Worm (Caenorhabditis elegans) whole organism, young adult: ENCODE measurements around the gene ifb-2.

Source experiments
- B0019.2 ChIP-seq: fragments of 200-800 bp; sonication (Bioruptor generic); conservative IDR thresholded peaks from 2 replicates; pipeline ENCODE4 v1.3.6; 2022; ENCODE audit warnings: missing genetic modification reagents, missing genetic modification characterization, missing compliant biosample characterization
- B0336.3 ChIP-seq: fragments of 200-800 bp; sonication (Bioruptor generic); IDR thresholded peaks from 2 replicates; pipeline ENCODE4 v1.3.6; 2022; ENCODE audit warnings: missing genetic modification characterization, missing compliant biosample characterization
- F10E7.11 ChIP-seq: sonication (generic microtip); optimal IDR thresholded peaks from 2 replicates; lab custom pipeline; 2017; ENCODE audit warnings: mild to moderate bottlenecking, missing genetic modification characterization, moderate library complexity, missing compliant biosample characterization
- F37B4.10 ChIP-seq: fragments of 200-800 bp; sonication (Bioruptor generic); IDR thresholded peaks from 2 replicates; pipeline ENCODE4 v1.3.6; 2022; ENCODE audit warnings: missing genetic modification characterization, missing compliant biosample characterization
- F52B5.7 ChIP-seq: sonication (generic microtip); optimal IDR thresholded peaks from 2 replicates; lab custom pipeline; 2016; ENCODE audit warnings: mild to moderate bottlenecking, missing genetic modification characterization, missing compliant biosample characterization
- F57A8.1 ChIP-seq: fragments of 200-800 bp; sonication (Bioruptor generic); optimal IDR thresholded peaks from 2 replicates; lab custom pipeline; 2018; ENCODE audit warnings: mild to moderate bottlenecking, missing genetic modification characterization, moderate library complexity, missing compliant biosample characterization
- K11D2.4 ChIP-seq: fragments of 200-800 bp; sonication (Bioruptor generic); IDR thresholded peaks from 2 replicates; pipeline ENCODE4 v1.3.6; 2022; ENCODE audit warnings: missing genetic modification reagents, missing genetic modification characterization, missing compliant biosample characterization
- K12H6.12 ChIP-seq: fragments of 200-800 bp; sonication (Bioruptor generic); optimal IDR thresholded peaks from 2 replicates; lab custom pipeline; 2018; ENCODE audit warnings: mild to moderate bottlenecking, missing genetic modification characterization, missing compliant biosample characterization
- T26A5.8 ChIP-seq: sonication (generic microtip); optimal IDR thresholded peaks from 2 replicates; lab custom pipeline; 2016; ENCODE audit warnings: missing genetic modification characterization, missing compliant biosample characterization
- Y56A3A.18 ChIP-seq: fragments of 200-800 bp; sonication (Bioruptor generic); IDR thresholded peaks from 2 replicates; pipeline ENCODE4 v1.3.6; 2022; ENCODE audit warnings: missing genetic modification reagents, missing genetic modification characterization, missing compliant biosample characterization
- Y79H2A.3 ChIP-seq: fragments of 200-800 bp; sonication (Bioruptor generic); conservative IDR thresholded peaks from 2 replicates; pipeline ENCODE4 v1.3.6; 2022; ENCODE audit warnings: missing genetic modification reagents, missing genetic modification characterization, missing compliant biosample characterization
- Y95B8A.8 ChIP-seq: fragments of 200-800 bp; sonication (Bioruptor generic); IDR thresholded peaks from 2 replicates; pipeline ENCODE4 v1.3.6; 2022; ENCODE audit warnings: missing genetic modification reagents, missing genetic modification characterization, missing compliant biosample characterization
- ama-1 ChIP-seq, 3 experiments: fragments of 150-350 bp in 1 of 3; sonication (generic microtip) in 2 of 3; optimal IDR thresholded peaks; 2 replicates each; lab custom pipeline; 2014 to 2018; ENCODE audit warnings: missing biosample characterization in 2 of 3, missing genetic modification characterization in 2 of 3, missing genetic modification reagents in 2 of 3
- aptf-2 ChIP-seq: fragments of 200-800 bp; sonication (Bioruptor generic); conservative IDR thresholded peaks from 2 replicates; pipeline ENCODE4 v1.3.6; 2022; ENCODE audit warnings: missing genetic modification reagents, missing genetic modification characterization, missing compliant biosample characterization
- aptf-3 ChIP-seq: fragments of 200-800 bp; sonication (Bioruptor generic); IDR thresholded peaks from 2 replicates; pipeline ENCODE4 v1.3.6; 2022; ENCODE audit warnings: missing genetic modification characterization, missing compliant biosample characterization
- atf-7 ChIP-seq: sonication (generic microtip); optimal IDR thresholded peaks from 2 replicates; lab custom pipeline; 2017; ENCODE audit warnings: mild to moderate bottlenecking, missing genetic modification characterization, missing compliant biosample characterization
- athp-1 ChIP-seq: sonication (generic microtip); optimal IDR thresholded peaks from 2 replicates; lab custom pipeline; 2017; ENCODE audit warnings: mild to moderate bottlenecking, missing genetic modification characterization, missing compliant biosample characterization
- attf-6 ChIP-seq: fragments of 200-800 bp; sonication (Bioruptor generic); IDR thresholded peaks from 2 replicates; pipeline ENCODE4 v1.3.6; 2022; ENCODE audit warnings: missing genetic modification reagents, missing genetic modification characterization, missing compliant biosample characterization
- bed-2 ChIP-seq: fragments of 200-800 bp; sonication (Bioruptor generic); IDR thresholded peaks from 2 replicates; pipeline ENCODE4 v1.3.6; 2022; ENCODE audit warnings: missing genetic modification reagents, missing genetic modification characterization, missing compliant biosample characterization
- ceh-58 ChIP-seq: fragments of 200-800 bp; sonication (Bioruptor generic); IDR thresholded peaks from 2 replicates; pipeline ENCODE4 v1.3.6; 2022; ENCODE audit warnings: missing genetic modification characterization, missing compliant biosample characterization
- ceh-79 ChIP-seq: sonication (generic microtip); optimal IDR thresholded peaks from 2 replicates; lab custom pipeline; 2017; ENCODE audit warnings: mild to moderate bottlenecking, missing genetic modification characterization, missing compliant biosample characterization
- dpl-1 ChIP-seq: fragments of 150-350 bp; optimal IDR thresholded peaks from 2 replicates; lab custom pipeline; 2014; ENCODE audit warnings: missing biosample characterization, missing genetic modification reagents, missing genetic modification characterization
- efl-1 ChIP-seq: fragments of 150-350 bp; optimal IDR thresholded peaks from 2 replicates; lab custom pipeline; 2014; ENCODE audit warnings: missing biosample characterization, missing genetic modification reagents, missing genetic modification characterization
- egl-18 ChIP-seq: fragments of 200-800 bp; sonication (Bioruptor generic); IDR thresholded peaks from 2 replicates; pipeline ENCODE4 v1.3.6; 2022; ENCODE audit warnings: missing genetic modification reagents, missing genetic modification characterization, missing compliant biosample characterization
- fkh-3 ChIP-seq: sonication (generic microtip); optimal IDR thresholded peaks from 2 replicates; lab custom pipeline; 2016; ENCODE audit warnings: mild to moderate bottlenecking, missing genetic modification characterization, missing compliant biosample characterization
- lag-1 ChIP-seq: fragments of 200-800 bp; sonication (Bioruptor generic); IDR thresholded peaks from 2 replicates; pipeline ENCODE4 v1.3.6; 2022; ENCODE audit warnings: missing genetic modification reagents, missing genetic modification characterization, missing compliant biosample characterization
- let-526 ChIP-seq: fragments of 200-800 bp; sonication (Bioruptor generic); IDR thresholded peaks from 2 replicates; pipeline ENCODE4 v1.3.6; 2022; ENCODE audit warnings: missing genetic modification reagents, missing genetic modification characterization, missing compliant biosample characterization
- lir-1 ChIP-seq: fragments of 200-800 bp; sonication (Bioruptor generic); conservative IDR thresholded peaks from 2 replicates; pipeline ENCODE4 v1.3.6; 2022; ENCODE audit warnings: missing genetic modification reagents, missing genetic modification characterization, missing compliant biosample characterization
- lsy-27 ChIP-seq: sonication (generic microtip); optimal IDR thresholded peaks from 2 replicates; lab custom pipeline; 2017; ENCODE audit warnings: missing genetic modification characterization, mild to moderate bottlenecking, missing compliant biosample characterization, antibody characterized with exemption, missing genotype, borderline replicate concordance; ENCODE audit not compliant: insufficient read depth
- madf-10 ChIP-seq: sonication (generic microtip); optimal IDR thresholded peaks from 2 replicates; lab custom pipeline; 2016; ENCODE audit warnings: mild to moderate bottlenecking, missing genetic modification characterization, missing compliant biosample characterization
- madf-6 ChIP-seq: fragments of 200-800 bp; sonication (Bioruptor generic); IDR thresholded peaks from 2 replicates; pipeline ENCODE4 v1.3.6; 2022; ENCODE audit warnings: missing genetic modification reagents, missing genetic modification characterization, missing compliant biosample characterization
- mxl-1 ChIP-seq: sonication (generic microtip); optimal IDR thresholded peaks from 2 replicates; lab custom pipeline; 2016; ENCODE audit warnings: missing genetic modification characterization, missing compliant biosample characterization
- pbrm-1 ChIP-seq: fragments of 200-800 bp; sonication (Bioruptor generic); IDR thresholded peaks from 2 replicates; pipeline ENCODE4 v1.3.6; 2022; ENCODE audit warnings: missing genetic modification reagents, missing genetic modification characterization, missing compliant biosample characterization
- snpc-4 ChIP-seq, 5 experiments: fragments of 150-350 bp in 1 of 5; sonication (generic microtip) in 4 of 5; optimal IDR thresholded peaks; 2 replicates each; lab custom pipeline; 2014 to 2018; ENCODE audit warnings: missing genetic modification characterization in 5 of 5, missing biosample characterization in 3 of 5, antibody characterized with exemption in 2 of 5, mild to moderate bottlenecking in 2 of 5, missing compliant biosample characterization in 2 of 5, missing genotype in 2 of 5, moderate library complexity in 2 of 5, missing genetic modification reagents in 1 of 5
- sptf-2 ChIP-seq: fragments of 200-800 bp; sonication (Bioruptor generic); optimal IDR thresholded peaks from 2 replicates; lab custom pipeline; 2018; ENCODE audit warnings: mild to moderate bottlenecking, missing genetic modification characterization, missing compliant biosample characterization
- tbx-9 ChIP-seq: sonication (generic microtip); optimal IDR thresholded peaks from 2 replicates; lab custom pipeline; 2016; ENCODE audit warnings: borderline replicate concordance, missing genetic modification characterization, inconsistent platforms, missing compliant biosample characterization
- tlf-1 ChIP-seq: fragments of 200-800 bp; sonication (Bioruptor generic); optimal IDR thresholded peaks from 2 replicates; lab custom pipeline; 2018; ENCODE audit warnings: mild to moderate bottlenecking, missing genetic modification characterization, missing compliant biosample characterization
- zfh-2 ChIP-seq: fragments of 200-800 bp; sonication (Bioruptor generic); conservative IDR thresholded peaks from 2 replicates; pipeline ENCODE4 v1.3.6; 2022; ENCODE audit warnings: missing genetic modification reagents, missing genetic modification characterization, missing compliant biosample characterization
- zim-3 ChIP-seq: sonication (generic microtip); optimal IDR thresholded peaks from 2 replicates; lab custom pipeline; 2017; ENCODE audit warnings: mild to moderate bottlenecking, missing genetic modification characterization, moderate library complexity, missing compliant biosample characterization
- ztf-26 ChIP-seq: sonication (generic microtip); optimal IDR thresholded peaks from 2 replicates; lab custom pipeline; 2017; ENCODE audit warnings: missing genetic modification characterization, missing compliant biosample characterization
- ztf-6 ChIP-seq: fragments of 200-800 bp; sonication (Bioruptor generic); IDR thresholded peaks from 2 replicates; pipeline ENCODE4 v1.3.6; 2022; ENCODE audit warnings: missing genetic modification reagents, missing genetic modification characterization, missing compliant biosample characterization

ifb-2 gene

ce11 chrII:5772547-5773142, 22.7 kb downstream of the ifb-2 start (continued):
- TF ChIP-seq tlf-1 (GFP tag; lab: Kevin White, UChicago) (peak; percentile 7), Y56A3A.18 (peak; percentile 55; the same call in 1 of the 2 replicates), atf-7 (tag; lab: Kevin White, UChicago) (peak; percentile 6), lir-1 (0 out of 2 replicates have a peak, but pooled peaks have one; percentile 8), aptf-3 (no peak), ztf-6 (GFP tag; lab: Robert Waterston, UW) (peak; percentile 73; the same call in 1 of the 2 replicates), attf-6 (GFP tag; lab: Robert Waterston, UW) (peak; percentile 24; the same call in 1 of the 2 replicates), pbrm-1 (GFP tag; lab: Robert Waterston, UW) (0 out of 2 replicates have a peak, but pooled peaks have one; percentile 40), zfh-2 (GFP tag; lab: Robert Waterston, UW) (peak; percentile 59; the same call in 1 of the 2 replicates), mxl-1 (tag; lab: Kevin White, UChicago) (peak; percentile 30), F57A8.1 (GFP tag; lab: Kevin White, UChicago) (no peak), madf-10 (tag; lab: Kevin White, UChicago) (peak; percentile 25), K11D2.4 (GFP tag; lab: Robert Waterston, UW) (0 out of 2 replicates have a peak, but pooled peaks have one; percentile 54), Y95B8A.8 (no peak), madf-6 (GFP tag; lab: Robert Waterston, UW) (peak; percentile 57), tbx-9 (tag; lab: Kevin White, UChicago) (no peak), K12H6.12 (tag; lab: Kevin White, UChicago) (peak; percentile 13), ceh-58 (GFP tag; lab: Robert Waterston, UW) (no peak), snpc-4 (GFP tag; optimal IDR thresholded peaks at IDR 0.05; lab: Kevin White, UChicago) (no peak), snpc-4 (tag; optimal IDR thresholded peaks at IDR 0.05; lab: Kevin White, UChicago) (peak in 3 of 4 experiments; percentile 0 to 70 (median 62)), ama-1 (optimal IDR thresholded peaks at IDR 0.05; lab: Kevin White, UChicago) (no peak), ama-1 (GFP tag; optimal IDR thresholded peaks at IDR 0.05; lab: Kevin White, UChicago) (no peak), athp-1 (tag; lab: Kevin White, UChicago) (no peak), ztf-26 (tag; lab: Kevin White, UChicago) (no peak), F52B5.7 (tag; lab: Kevin White, UChicago) (peak; percentile 12), aptf-2 (GFP tag; lab: Robert Waterston, UW) (no peak), sptf-2 (GFP tag; lab: Kevin White, UChicago) (no peak), fkh-3 (tag; lab: Kevin White, UChicago) (peak; percentile 10), F37B4.10 (GFP tag; lab: Robert Waterston, UW) (no peak), B0019.2 (GFP tag; lab: Robert Waterston, UW) (no peak), Y79H2A.3 (peak; percentile 47; the same call in 1 of the 2 replicates), efl-1 (GFP tag; lab: Kevin White, UChicago) (no peak)

- no peak for TF ChIP-seq ztf-26 (tag; lab: Kevin White, UChicago)
- TF ChIP-seq tlf-1 (GFP tag; lab: Kevin White, UChicago): no peak
Observed at ce11 chrII:5774120-5774519, 24.1 kb downstream of the ifb-2 start, which contains the start of the genes dmd-5 and F10C1.1. TSS of gene dmd-5 (minus strand) at chrII:5774220. TSS of gene F10C1.1 (plus strand) at chrII:5774229.

DNA sequence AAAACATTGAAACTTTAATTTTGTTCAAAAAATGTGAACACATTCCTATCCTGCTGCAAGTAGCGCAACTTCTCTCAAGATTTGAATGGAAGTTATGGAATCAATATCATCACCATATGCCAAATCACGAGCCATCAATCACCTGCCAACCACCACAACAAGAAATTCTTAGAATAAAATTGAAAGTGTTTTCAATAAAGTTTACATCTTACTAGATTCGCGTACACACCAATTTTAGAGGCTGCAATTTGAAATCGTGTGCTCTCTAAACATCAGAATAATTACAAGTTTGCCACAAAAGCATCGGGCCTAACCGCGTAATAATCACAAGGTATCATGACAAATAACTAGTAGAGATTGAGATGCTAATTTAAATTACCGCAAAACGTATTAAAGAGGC, 24.9 kb downstream of the ifb-2 start:
- no peak for TF ChIP-seq lag-1 (GFP tag; lab: Robert Waterston, UW)
- TF ChIP-seq B0019.2 (GFP tag; lab: Robert Waterston, UW): no peak
- no peak for TF ChIP-seq dpl-1 (GFP tag; lab: Kevin White, UChicago)
- TF ChIP-seq Y79H2A.3: no peak
- no peak for TF ChIP-seq atf-7 (tag; lab: Kevin White, UChicago)
- TF ChIP-seq bed-2 (GFP tag; lab: Robert Waterston, UW): no peak
- no peak for TF ChIP-seq let-526 (GFP tag; lab: Robert Waterston, UW)
- no peak for TF ChIP-seq T26A5.8 (tag; lab: Kevin White, UChicago)
- TF ChIP-seq athp-1 (tag; lab: Kevin White, UChicago): no peak
- TF ChIP-seq B0336.3 (GFP tag; lab: Robert Waterston, UW): no peak
- no peak for TF ChIP-seq egl-18 (GFP tag; lab: Robert Waterston, UW)
- no peak for TF ChIP-seq zim-3 (tag; lab: Kevin White, UChicago)
- no peak for TF ChIP-seq ceh-79 (tag; lab: Kevin White, UChicago)
- no peak for TF ChIP-seq F10E7.11 (tag; lab: Kevin White, UChicago)
- no peak for TF ChIP-seq lsy-27 (tag; lab: Kevin White, UChicago)
